Fruit fly (Drosophila melanogaster) whole organism, pupa: Measurements from ENCODE around the gene Fhos.

ENCODE experiments used
- CG10348 ChIP-seq: fragments of 200-800 bp; sonication (Bioruptor generic); IDR thresholded peaks from 2 replicates; pipeline ENCODE4 v1.3.6; 2022; ENCODE audit warnings: missing biosample characterization, missing genetic modification characterization
- CG14655 ChIP-seq: fragments of 200-800 bp; sonication (Bioruptor generic); optimal IDR thresholded peaks from 3 replicates; lab custom pipeline; 2017; ENCODE audit warnings: mild to moderate bottlenecking, missing biosample characterization, missing genetic modification reagents, missing genetic modification characterization
- CG17806 ChIP-seq: fragments of 200-800 bp; sonication (Bioruptor generic); optimal IDR thresholded peaks from 2 replicates; lab custom pipeline; 2018; ENCODE audit warnings: missing biosample characterization, mild to moderate bottlenecking, missing genetic modification characterization, moderate library complexity
- CG32121 ChIP-seq: fragments of 200-800 bp; sonication (Bioruptor generic); IDR thresholded peaks from 2 replicates; pipeline ENCODE4 v1.3.6; 2022; ENCODE audit warnings: missing biosample characterization, missing genetic modification characterization
- CG34367 ChIP-seq: fragments of 200-800 bp; sonication (Bioruptor generic); optimal IDR thresholded peaks from 2 replicates; lab custom pipeline; 2018; ENCODE audit warnings: missing biosample characterization, mild to moderate bottlenecking, missing genetic modification characterization
- CG4496 ChIP-seq: fragments of 200-800 bp; sonication (Bioruptor generic); IDR thresholded peaks from 3 replicates; pipeline ENCODE4 v1.3.6; 2022; ENCODE audit warnings: missing biosample characterization, missing genetic modification characterization
- CG8159 ChIP-seq: fragments of 200-800 bp; sonication (Bioruptor generic); optimal IDR thresholded peaks from 3 replicates; lab custom pipeline; 2018; ENCODE audit warnings: missing biosample characterization, mild to moderate bottlenecking, missing genetic modification characterization, moderate library complexity
- CG8301 ChIP-seq: fragments of 200-800 bp; sonication (Bioruptor generic); optimal IDR thresholded peaks from 2 replicates; lab custom pipeline; 2018; ENCODE audit warnings: missing biosample characterization, mild to moderate bottlenecking, missing genetic modification characterization
- CG9948 ChIP-seq: fragments of 200-800 bp; sonication (Bioruptor generic); optimal IDR thresholded peaks from 2 replicates; lab custom pipeline; 2018; ENCODE audit warnings: missing biosample characterization, mild to moderate bottlenecking, missing genetic modification characterization, moderate library complexity
- EcR ChIP-seq: fragments of 200-800 bp; sonication (Bioruptor generic); optimal IDR thresholded peaks from 3 replicates; lab custom pipeline; 2019; ENCODE audit warnings: missing biosample characterization, missing genetic modification characterization, mild to moderate bottlenecking, moderate library complexity, missing genetic modification reagents
- Ets98B ChIP-seq: fragments of 200-800 bp; sonication (Bioruptor generic); IDR thresholded peaks from 2 replicates; pipeline ENCODE4 v1.3.6; 2022; ENCODE audit warnings: missing biosample characterization, missing genetic modification characterization
- Pif1A ChIP-seq: fragments of 200-800 bp; sonication (Bioruptor generic); optimal IDR thresholded peaks from 3 replicates; lab custom pipeline; 2016; ENCODE audit warnings: missing biosample characterization, missing genetic modification characterization
- fd96Ca ChIP-seq: fragments of 200-800 bp; sonication (Bioruptor generic); IDR thresholded peaks from 3 replicates; pipeline ENCODE4 v1.3.6; 2022; ENCODE audit warnings: missing biosample characterization, missing genetic modification characterization

dm6 chr3L:8834486-8834885, 81.1 kb downstream of the Fhos start:
- TF ChIP-seq CG4496 (0 out of 3 replicates have a peak, but pooled peaks have one; percentile 19), CG17806 (tag; lab: Kevin White, UChicago) (peak; percentile 4), Pif1A (peak; percentile 40), fd96Ca (GFP tag; lab: Robert Waterston, UW) (no peak), Ets98B (no peak), CG8159 (tag; lab: Kevin White, UChicago) (no peak), CG14655 (GFP tag; lab: Kevin White, UChicago) (no peak), CG32121 (GFP tag; lab: Robert Waterston, UW) (no peak), CG8301 (no peak), EcR (GFP tag; lab: Kevin White, UChicago) (no peak), CG10348 (GFP tag; lab: Robert Waterston, UW) (no peak), CG9948 (no peak), CG34367 (tag; lab: Kevin White, UChicago) (no peak)
